Worm (Caenorhabditis elegans) whole organism, midembryonic: ENCODE results near the gene C33D9.8.

ENCODE experiments used
- T22C8.4 ChIP-seq: fragments of 200-800 bp; sonication (Bioruptor generic); IDR thresholded peaks from 2 replicates; pipeline ENCODE4 v1.3.6; 2022; ENCODE audit warnings: missing genetic modification characterization, missing compliant biosample characterization
- cog-1 ChIP-seq: sonication (generic microtip); optimal IDR thresholded peaks from 2 replicates; lab custom pipeline; 2016; ENCODE audit warnings: missing genetic modification characterization, missing compliant biosample characterization
- flt-1 ChIP-seq: fragments of 200-800 bp; sonication (Bioruptor generic); IDR thresholded peaks from 2 replicates; pipeline ENCODE4 v1.3.6; 2022; ENCODE audit warnings: missing genetic modification characterization, missing compliant biosample characterization
- klf-2 ChIP-seq: fragments of 200-800 bp; sonication (Bioruptor generic); conservative IDR thresholded peaks from 2 replicates; pipeline ENCODE4 v1.3.6; 2022; ENCODE audit warnings: missing genetic modification reagents, missing genetic modification characterization, missing compliant biosample characterization
- med-1 ChIP-seq: sonication (generic microtip); optimal IDR thresholded peaks from 2 replicates; lab custom pipeline; 2017; ENCODE audit warnings: missing genetic modification characterization, mild to moderate bottlenecking, missing compliant biosample characterization, antibody characterized with exemption, missing genetic modification reagents; ENCODE audit not compliant: insufficient read depth
- ref-1 ChIP-seq: fragments of 200-800 bp; sonication (Bioruptor generic); conservative IDR thresholded peaks from 2 replicates; pipeline ENCODE4 v1.3.6; 2022; ENCODE audit warnings: missing genetic modification reagents, missing genetic modification characterization, missing compliant biosample characterization
- tab-1 ChIP-seq: fragments of 200-800 bp; sonication (Bioruptor generic); IDR thresholded peaks from 2 replicates; pipeline ENCODE4 v1.3.6; 2022; ENCODE audit warnings: missing genetic modification characterization, missing compliant biosample characterization
- ztf-23 ChIP-seq: fragments of 200-800 bp; sonication (Bioruptor generic); IDR thresholded peaks from 2 replicates; pipeline ENCODE4 v1.3.6; 2022; ENCODE audit warnings: missing genetic modification reagents, missing genetic modification characterization, missing compliant biosample characterization
- ztf-29 ChIP-seq: fragments of 200-800 bp; sonication (Bioruptor generic); IDR thresholded peaks from 2 replicates; pipeline ENCODE4 v1.3.6; 2022; ENCODE audit warnings: missing genetic modification reagents, missing genetic modification characterization, missing compliant biosample characterization

DNA sequence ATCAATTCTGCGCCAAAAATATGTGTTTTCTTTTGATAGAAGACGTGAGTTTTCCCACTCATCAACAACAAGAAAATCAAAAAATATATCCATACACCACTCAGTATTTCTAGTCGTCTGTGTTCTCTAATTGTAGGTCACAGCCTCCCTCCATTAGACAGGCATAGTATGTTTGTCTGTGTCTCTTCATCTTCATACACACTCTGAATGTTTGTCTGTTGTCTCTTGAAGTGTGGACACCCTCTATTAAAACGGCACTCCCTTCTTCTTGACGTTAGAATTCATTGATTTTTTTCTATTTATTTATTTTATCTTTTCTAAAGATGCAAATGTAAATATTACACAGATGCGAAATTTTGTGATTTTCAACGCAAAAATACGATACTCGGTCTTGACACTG, 49.2 kb downstream of the C33D9.8 start:
- TF ChIP-seq med-1 (GFP tag; lab: Kevin White, UChicago) (no peak), cog-1 (tag; lab: Kevin White, UChicago) (no peak), T22C8.4 (GFP tag; lab: Robert Waterston, UW) (no peak), klf-2 (GFP tag; lab: Robert Waterston, UW) (no peak), flt-1 (no peak), ztf-29 (GFP tag; lab: Robert Waterston, UW) (no peak), ztf-23 (GFP tag; lab: Robert Waterston, UW) (no peak), tab-1 (no peak), ref-1 (GFP tag; lab: Robert Waterston, UW) (no peak)
